Worm (Caenorhabditis elegans): ENCODE results near the gene C09H10.4.

DNA sequence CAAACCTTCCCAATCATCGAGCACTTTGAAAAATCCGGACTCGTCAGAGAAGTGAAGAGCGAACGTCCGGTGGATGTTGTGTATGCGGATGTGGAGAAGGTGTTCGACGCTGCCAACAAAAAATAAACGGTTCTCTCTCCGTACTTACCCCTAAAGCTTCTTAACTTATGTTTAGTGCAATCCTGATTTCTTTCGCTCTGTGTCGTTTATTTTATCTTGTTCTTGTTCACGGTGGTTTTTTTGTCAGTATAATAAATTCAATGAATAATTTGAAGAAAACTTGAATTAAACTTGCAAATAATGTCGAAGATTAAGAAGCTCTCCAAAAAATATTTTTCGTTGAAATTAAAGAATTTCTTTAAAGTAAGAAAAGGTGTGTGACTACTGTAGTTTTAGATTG, 29.0 kb downstream of the C09H10.4 start, which contains the start of gene F40F8.3:
- TF ChIP-seq pbrm-1 (GFP tag; IDR thresholded peaks at IDR 0.05): no peak
- TF ChIP-seq unc-62 (GFP tag; optimal IDR thresholded peaks at IDR 0.05): no peak
- TF ChIP-seq let-526 (GFP tag; IDR thresholded peaks at IDR 0.05): no peak
